Fruit fly (Drosophila melanogaster) whole organism, embryonic: ENCODE measurements around the gene rdog.

Source experiments
- Atf6 ChIP-seq: fragments of 200-800 bp; sonication (Bioruptor generic); IDR thresholded peaks from 2 replicates; pipeline ENCODE4 v1.3.6; 2022; ENCODE audit warnings: missing biosample characterization, missing genetic modification characterization
- CG11085 ChIP-seq: fragments of 200-800 bp; sonication (Bioruptor generic); IDR thresholded peaks from 2 replicates; pipeline ENCODE4 v1.3.6; 2022; ENCODE audit warnings: missing biosample characterization, missing genetic modification characterization
- CG11093 ChIP-seq: fragments of 200-800 bp; sonication (Bioruptor generic); IDR thresholded peaks from 3 replicates; pipeline ENCODE4 v1.3.6; 2022; ENCODE audit warnings: missing biosample characterization, missing genetic modification characterization
- CG12769 ChIP-seq: fragments of 200-800 bp; sonication (Bioruptor generic); optimal IDR thresholded peaks from 2 replicates; lab custom pipeline; 2019; ENCODE audit warnings: missing biosample characterization, mild to moderate bottlenecking, missing genetic modification characterization, moderate library complexity
- CG13624 ChIP-seq: fragments of 200-800 bp; sonication (Bioruptor generic); optimal IDR thresholded peaks from 2 replicates; lab custom pipeline; 2016; ENCODE audit warnings: missing biosample characterization, missing genetic modification characterization
- CG13775 ChIP-seq: fragments of 200-800 bp; sonication (Bioruptor generic); optimal IDR thresholded peaks from 3 replicates; lab custom pipeline; 2017; ENCODE audit warnings: missing biosample characterization, mild to moderate bottlenecking, missing genetic modification characterization
- CG15479 ChIP-seq: fragments of 200-800 bp; sonication (Bioruptor generic); optimal IDR thresholded peaks from 3 replicates; lab custom pipeline; 2019; ENCODE audit warnings: missing biosample characterization, mild to moderate bottlenecking, missing genetic modification characterization, moderate library complexity
- CG17361 ChIP-seq: fragments of 200-800 bp; sonication (Bioruptor generic); IDR thresholded peaks from 3 replicates; pipeline ENCODE4 v1.3.6; 2022; ENCODE audit warnings: missing biosample characterization, missing genetic modification characterization
- CG17802 ChIP-seq: fragments of 200-800 bp; sonication (Bioruptor generic); optimal IDR thresholded peaks from 2 replicates; lab custom pipeline; 2018; ENCODE audit warnings: missing biosample characterization, mild to moderate bottlenecking, missing genetic modification characterization, moderate library complexity
- CG17912 ChIP-seq: fragments of 200-800 bp; sonication (Bioruptor generic); optimal IDR thresholded peaks from 2 replicates; lab custom pipeline; 2018; ENCODE audit warnings: missing biosample characterization, mild to moderate bottlenecking, missing genetic modification characterization
- CG1832 ChIP-seq: fragments of 200-800 bp; sonication (Bioruptor generic); optimal IDR thresholded peaks from 2 replicates; lab custom pipeline; 2017; ENCODE audit warnings: missing biosample characterization, mild to moderate bottlenecking, missing genetic modification characterization, inconsistent platforms
- CG30431 ChIP-seq: fragments of 200-800 bp; sonication (Bioruptor generic); optimal IDR thresholded peaks from 2 replicates; lab custom pipeline; 2017; ENCODE audit warnings: missing biosample characterization, missing genetic modification characterization
- CG31365 ChIP-seq: fragments of 200-800 bp; sonication (Bioruptor generic); optimal IDR thresholded peaks from 2 replicates; lab custom pipeline; 2018; ENCODE audit warnings: missing biosample characterization, mild to moderate bottlenecking, missing genetic modification characterization
- CG6654 ChIP-seq: fragments of 200-800 bp; sonication (Bioruptor generic); optimal IDR thresholded peaks from 2 replicates; lab custom pipeline; 2017; ENCODE audit warnings: missing biosample characterization, mild to moderate bottlenecking, missing genetic modification characterization
- CG6683 ChIP-seq: fragments of 200-800 bp; sonication (Bioruptor generic); optimal IDR thresholded peaks from 2 replicates; lab custom pipeline; 2017; ENCODE audit warnings: missing biosample characterization, mild to moderate bottlenecking, missing genetic modification characterization, missing genetic modification reagents
- CG7271 ChIP-seq: fragments of 200-800 bp; sonication (Bioruptor generic); optimal IDR thresholded peaks from 2 replicates; lab custom pipeline; 2018; ENCODE audit warnings: missing biosample characterization, mild to moderate bottlenecking, missing genetic modification characterization, moderate library complexity
- CG8359 ChIP-seq: fragments of 200-800 bp; sonication (Bioruptor generic); optimal IDR thresholded peaks from 2 replicates; lab custom pipeline; 2017; ENCODE audit warnings: missing biosample characterization, mild to moderate bottlenecking, missing genetic modification characterization, borderline replicate concordance
- CG9437 ChIP-seq: fragments of 200-800 bp; sonication (Bioruptor generic); optimal IDR thresholded peaks from 2 replicates; lab custom pipeline; 2018; ENCODE audit warnings: missing biosample characterization, mild to moderate bottlenecking, missing genetic modification characterization
- H15 ChIP-seq: fragments of 200-800 bp; sonication (Bioruptor generic); IDR thresholded peaks from 3 replicates; pipeline ENCODE4 v1.3.6; 2022; ENCODE audit warnings: missing biosample characterization, missing genetic modification characterization
- Hey ChIP-seq: fragments of 200-800 bp; sonication (Bioruptor generic); optimal IDR thresholded peaks from 3 replicates; lab custom pipeline; 2018; ENCODE audit warnings: missing biosample characterization, mild to moderate bottlenecking, missing genetic modification characterization
- Mad ChIP-seq: fragments of 200-800 bp; sonication (Bioruptor generic); optimal IDR thresholded peaks from 2 replicates; lab custom pipeline; 2016; ENCODE audit warnings: missing biosample characterization, missing genetic modification characterization
- Max ChIP-seq: fragments of 200-800 bp; sonication (Bioruptor generic); optimal IDR thresholded peaks from 2 replicates; lab custom pipeline; 2016; ENCODE audit warnings: missing biosample characterization, mild to moderate bottlenecking, missing genetic modification characterization
- Med ChIP-seq: fragments of 200-800 bp; sonication (Bioruptor generic); peaks from one replicate; lab custom pipeline; 2016; ENCODE audit warnings: missing biosample characterization, missing genetic modification characterization, mild to moderate bottlenecking, inconsistent platforms, moderate library complexity
- NFAT ChIP-seq: fragments of 200-800 bp; sonication (Bioruptor generic); IDR thresholded peaks from 2 replicates; pipeline ENCODE4 v1.3.6; 2022; ENCODE audit warnings: missing biosample characterization, missing genetic modification characterization
- Nf-YA ChIP-seq: fragments of 200-800 bp; sonication (Bioruptor generic); IDR thresholded peaks from 2 replicates; pipeline ENCODE4 v1.3.6; 2022; ENCODE audit warnings: missing biosample characterization, missing genetic modification characterization
- Nf-YC ChIP-seq: fragments of 200-800 bp; optimal IDR thresholded peaks from 3 replicates; lab custom pipeline; 2019; ENCODE audit warnings: missing biosample characterization, mild to moderate bottlenecking, missing genetic modification characterization, moderate library complexity
- Side ChIP-seq: fragments of 200-800 bp; sonication (Bioruptor generic); optimal IDR thresholded peaks from 2 replicates; lab custom pipeline; 2016; ENCODE audit warnings: missing biosample characterization, missing genetic modification characterization
- Sox102F ChIP-seq: fragments of 200-800 bp; sonication (Bioruptor generic); optimal IDR thresholded peaks from 2 replicates; lab custom pipeline; 2018; ENCODE audit warnings: missing biosample characterization, mild to moderate bottlenecking, missing genetic modification characterization, moderate library complexity
- ara ChIP-seq: fragments of 200-800 bp; sonication (Bioruptor generic); IDR thresholded peaks from 2 replicates; pipeline ENCODE4 v1.3.6; 2022; ENCODE audit warnings: missing biosample characterization, missing genetic modification characterization
- bsh ChIP-seq, 2 experiments: fragments of 200-800 bp; sonication (Bioruptor generic); optimal IDR thresholded peaks; 2 replicates each; lab custom pipeline; 2017 to 2018; ENCODE audit warnings: mild to moderate bottlenecking in 2 of 2, missing biosample characterization in 2 of 2, missing genetic modification characterization in 2 of 2, moderate library complexity in 1 of 2
- ftz-f1 ChIP-seq: fragments of 200-800 bp; sonication (Bioruptor generic); optimal IDR thresholded peaks from 2 replicates; lab custom pipeline; 2016; ENCODE audit warnings: missing biosample characterization, missing genetic modification characterization
- her ChIP-seq: fragments of 200-800 bp; sonication (Bioruptor generic); optimal IDR thresholded peaks from 2 replicates; lab custom pipeline; 2016; ENCODE audit warnings: missing biosample characterization, missing genetic modification characterization
- hkb ChIP-seq, 2 experiments: fragments of 200-800 bp in 1 of 2; fragments of >200 bp in 1 of 2; sonication (Bioruptor generic) in 1 of 2; IDR thresholded peaks in 1 of 2; optimal IDR thresholded peaks in 1 of 2; 2 replicates each; pipeline versions ENCODE4 v1.3.6 to Lab custom; 2017 to 2022; ENCODE audit warnings: missing biosample characterization in 1 of 2, missing genetic modification characterization in 1 of 2
- ind ChIP-seq: fragments of 200-800 bp; sonication (Bioruptor generic); optimal IDR thresholded peaks from 3 replicates; lab custom pipeline; 2016; ENCODE audit warnings: missing biosample characterization, missing genetic modification characterization
- jumu ChIP-seq: fragments of 200-800 bp; sonication (Bioruptor generic); optimal IDR thresholded peaks from 3 replicates; lab custom pipeline; 2016; ENCODE audit warnings: missing biosample characterization, missing genetic modification characterization
- lbe ChIP-seq: fragments of 200-800 bp; sonication (Bioruptor generic); optimal IDR thresholded peaks from 2 replicates; lab custom pipeline; 2016; ENCODE audit warnings: missing biosample characterization, mild to moderate bottlenecking, missing genetic modification characterization
- lola ChIP-seq, 3 experiments: fragments of >200 bp in 2 of 3; fragments of 200-800 bp in 1 of 3; sonication (Bioruptor generic) in 1 of 3; optimal IDR thresholded peaks; 2 replicates each; lab custom pipeline; 2017 to 2019; ENCODE audit warnings: missing biosample characterization in 3 of 3, missing genetic modification characterization in 3 of 3, mild to moderate bottlenecking in 1 of 3, moderate library complexity in 1 of 3
- mam ChIP-seq: fragments of 200-800 bp; sonication (Bioruptor generic); optimal IDR thresholded peaks from 3 replicates; lab custom pipeline; 2016; ENCODE audit warnings: missing biosample characterization, missing genetic modification characterization
- nerfin-1 ChIP-seq: fragments of 200-800 bp; sonication (Bioruptor generic); optimal IDR thresholded peaks from 3 replicates; lab custom pipeline; 2019; ENCODE audit warnings: missing biosample characterization, mild to moderate bottlenecking, missing genetic modification characterization, moderate library complexity
- oc ChIP-seq: fragments of 200-800 bp; sonication (Bioruptor generic); optimal IDR thresholded peaks from 2 replicates; lab custom pipeline; 2018; ENCODE audit warnings: missing biosample characterization, mild to moderate bottlenecking, missing genetic modification characterization, moderate library complexity
- otp ChIP-seq: fragments of 200-800 bp; sonication (Bioruptor generic); IDR thresholded peaks from 3 replicates; pipeline ENCODE4, ENCODE4 v1.3.6; 2022; ENCODE audit warnings: missing biosample characterization, missing genetic modification characterization
- pan ChIP-seq, 4 experiments: fragments of >200 bp in 3 of 4; fragments of 200-800 bp in 1 of 4; sonication (Bioruptor generic) in 1 of 4; optimal IDR thresholded peaks in 3 of 4; IDR thresholded peaks in 1 of 4; 2 replicates each; pipeline versions ENCODE4 v1.3.6 to Lab custom; 2017 to 2022; ENCODE audit warnings: missing biosample characterization in 2 of 4, missing genetic modification characterization in 2 of 4, mixed read lengths in 1 of 4
- pzg ChIP-seq: fragments of 200-800 bp; sonication (Bioruptor generic); optimal IDR thresholded peaks from 3 replicates; lab custom pipeline; 2018; ENCODE audit warnings: missing biosample characterization, mild to moderate bottlenecking, missing genetic modification characterization, moderate library complexity
- ranshi ChIP-seq: fragments of 200-800 bp; sonication (Bioruptor generic); IDR thresholded peaks from 2 replicates; pipeline ENCODE4 v1.3.6; 2022; ENCODE audit warnings: missing biosample characterization, missing genetic modification characterization
- sc ChIP-seq, 3 experiments: fragments of >200 bp in 2 of 3; fragments of 200-800 bp in 1 of 3; sonication (Bioruptor generic) in 1 of 3; optimal IDR thresholded peaks; 2 replicates in 2 of 3; 3 replicates in 1 of 3; lab custom pipeline; 2017; ENCODE audit warnings: mild to moderate bottlenecking in 1 of 3, missing biosample characterization in 1 of 3, missing genetic modification characterization in 1 of 3, missing genetic modification reagents in 1 of 3
- sim ChIP-seq: fragments of 200-800 bp; sonication (Bioruptor generic); IDR thresholded peaks from 2 replicates; pipeline ENCODE4 v1.3.6; 2022; ENCODE audit warnings: missing biosample characterization, missing genetic modification characterization
- so ChIP-seq: fragments of 200-800 bp; sonication (Bioruptor generic); IDR thresholded peaks from 3 replicates; pipeline ENCODE4 v1.3.6; 2022; ENCODE audit warnings: missing biosample characterization, missing genetic modification characterization
- tin ChIP-seq: fragments of 200-800 bp; sonication (Bioruptor generic); optimal IDR thresholded peaks from 3 replicates; lab custom pipeline; 2016; ENCODE audit warnings: missing biosample characterization, missing genetic modification characterization
- zf30C ChIP-seq: fragments of 200-800 bp; sonication (Bioruptor generic); optimal IDR thresholded peaks from 3 replicates; lab custom pipeline; 2018; ENCODE audit warnings: missing biosample characterization, mild to moderate bottlenecking, missing genetic modification characterization

rdog gene

dm6 chr3R:29148072-29148471 lies 9.8 kb upstream of the rdog start, which contains the start of the genes CG11882 and Pglym78 (continued):
- TF ChIP-seq Mad: no peak
- TF ChIP-seq CG15479 (GFP tag; lab: Kevin White, UChicago): no peak
- peak; percentile 100 for TF ChIP-seq ftz-f1
- peak; percentile 22 for TF ChIP-seq Side (GFP tag; lab: Kevin White, UChicago)
- TF ChIP-seq nerfin-1 (tag; lab: Kevin White, UChicago): peak; percentile 28
- peak; percentile 72 for TF ChIP-seq mam
- TF ChIP-seq lbe (GFP tag; lab: Kevin White, UChicago): no peak
- TF ChIP-seq oc (tag; lab: Kevin White, UChicago): no peak
- no peak for TF ChIP-seq CG7271 (tag; lab: Kevin White, UChicago)
- TF ChIP-seq jumu (GFP tag; lab: Kevin White, UChicago): peak; percentile 70
- no peak for TF ChIP-seq H15
- TF ChIP-seq pan (optimal IDR thresholded peaks at IDR 0.05; lab: Kevin White, UChicago): no peak
- peak in 1 of 2 experiments; percentile 39 for TF ChIP-seq pan (GFP tag; optimal IDR thresholded peaks at IDR 0.05 in 1 of 2, IDR thresholded peaks at IDR 0.05 in 1 of 2)
- TF ChIP-seq sc (optimal IDR thresholded peaks at IDR 0.05; lab: Kevin White, UChicago): no peak
- TF ChIP-seq sc (GFP tag; optimal IDR thresholded peaks at IDR 0.05; lab: Kevin White, UChicago): no peak
- TF ChIP-seq CG9437 (GFP tag; lab: Kevin White, UChicago): no peak
- no peak for TF ChIP-seq CG11093 (GFP tag; lab: Robert Waterston, UW)
- no peak for TF ChIP-seq CG31365 (tag; lab: Kevin White, UChicago)
- TF ChIP-seq CG13775: peak; percentile 33
- no peak for TF ChIP-seq CG6654 (GFP tag; lab: Kevin White, UChicago)
- no peak for TF ChIP-seq CG11085 (GFP tag; lab: Robert Waterston, UW)
- TF ChIP-seq Nf-YC (tag; lab: Kevin White, UChicago): peak; percentile 37
- peak; percentile 93 for TF ChIP-seq Med (GFP tag; lab: Kevin White, UChicago)
- TF ChIP-seq Hey: no peak
- TF ChIP-seq so (GFP tag; lab: Robert Waterston, UW): peak; percentile 15; the same call in 1 of the 3 replicates
- TF ChIP-seq CG30431 (GFP tag; lab: Kevin White, UChicago): no peak
- no peak for TF ChIP-seq CG17912 (GFP tag; lab: Kevin White, UChicago)
- TF ChIP-seq hkb (optimal IDR thresholded peaks at IDR 0.05; lab: Kevin White, UChicago): no peak
- TF ChIP-seq hkb (GFP tag; IDR thresholded peaks at IDR 0.05; lab: Robert Waterston, UW): no peak; the same call in 1 of the 2 replicates
- no peak for TF ChIP-seq sim
- peak; percentile 98 for TF ChIP-seq pzg (GFP tag; lab: Kevin White, UChicago)
- TF ChIP-seq Atf6 (GFP tag; lab: Robert Waterston, UW): peak; percentile 30; the same call in 1 of the 2 replicates
- peak; percentile 61; the same call in 1 of the 3 replicates for TF ChIP-seq otp
- no peak for TF ChIP-seq ind
- no peak for TF ChIP-seq CG17802 (tag; lab: Kevin White, UChicago)
- TF ChIP-seq NFAT (GFP tag; lab: Robert Waterston, UW): peak; percentile 56; the same call in 1 of the 2 replicates
- TF ChIP-seq Max: no peak
- no peak for TF ChIP-seq bsh (GFP tag; optimal IDR thresholded peaks at IDR 0.05; lab: Kevin White, UChicago)
- peak; percentile 51 for TF ChIP-seq ara (GFP tag; lab: Robert Waterston, UW)
- TF ChIP-seq CG8359: no peak
- TF ChIP-seq tin (GFP tag; lab: Kevin White, UChicago): peak; percentile 45
- no peak for TF ChIP-seq Sox102F (GFP tag; lab: Kevin White, UChicago)
- no peak for TF ChIP-seq lola (GFP tag; optimal IDR thresholded peaks at IDR 0.05; lab: Kevin White, UChicago)
- TF ChIP-seq CG6683 (GFP tag; lab: Kevin White, UChicago): no peak
- peak; percentile 63 for TF ChIP-seq her
- TF ChIP-seq CG12769 (tag; lab: Kevin White, UChicago): no peak
- TF ChIP-seq CG13624 (GFP tag; lab: Kevin White, UChicago): peak; percentile 73
- TF ChIP-seq zf30C (GFP tag; lab: Kevin White, UChicago): no peak
- TF ChIP-seq Nf-YA (GFP tag; lab: Robert Waterston, UW): no peak
- no peak for TF ChIP-seq ranshi (GFP tag; lab: Robert Waterston, UW)
- TF ChIP-seq CG17361 (GFP tag; lab: Robert Waterston, UW): no peak
- TF ChIP-seq CG1832: no peak
